Worm (Caenorhabditis elegans): Measurements from ENCODE around the gene W02G9.4.

ce11 chrV:2675692-2676091, 9.0 kb downstream of the W02G9.4 start:
- TF ChIP-seq ama-1 (optimal IDR thresholded peaks at IDR 0.05) (no peak), flt-1 (GFP tag; IDR thresholded peaks at IDR 0.05) (no peak)

Data from whole organism, early embryonic.